Worm (Caenorhabditis elegans): Measurements from ENCODE around the gene ftn-1.

ftn-1 gene

ce11 chrV:7547479-7547878 lies at the start of gene ftn-1:
Gene ftn-1 (minus strand): TSS chrV:7547579.
- TF ChIP-seq elt-1 (tag; optimal IDR thresholded peaks at IDR 0.05), result no peak
- no peak for TF ChIP-seq daf-12 (tag; optimal IDR thresholded peaks at IDR 0.05)
- no peak for TF ChIP-seq tbx-2 (tag; optimal IDR thresholded peaks at IDR 0.05)
- TF ChIP-seq eor-1 (tag; optimal IDR thresholded peaks at IDR 0.05), result no peak
- no peak for TF ChIP-seq pqm-1 (tag; optimal IDR thresholded peaks at IDR 0.05)
- TF ChIP-seq nhr-67 (tag; optimal IDR thresholded peaks at IDR 0.05), result no peak
- TF ChIP-seq fkh-2 (tag; optimal IDR thresholded peaks at IDR 0.05), result no peak
- TF ChIP-seq sea-2 (GFP tag; optimal IDR thresholded peaks at IDR 0.05), result no peak

- TF ChIP-seq snpc-4 (tag; optimal IDR thresholded peaks at IDR 0.05) (peak; percentile 6), tbx-2 (tag; optimal IDR thresholded peaks at IDR 0.05) (no peak), ZK546.5 (tag; optimal IDR thresholded peaks at IDR 0.05) (no peak), lin-39 (tag; optimal IDR thresholded peaks at IDR 0.05) (no peak), pqm-1 (tag; optimal IDR thresholded peaks at IDR 0.05) (no peak), fkh-2 (tag; optimal IDR thresholded peaks at IDR 0.05) (no peak), unc-39 (tag; optimal IDR thresholded peaks at IDR 0.05) (no peak)
Observed at ce11 chrV:7595132-7595531, 47.8 kb upstream of the ftn-1 start.

ce11 chrV:7590454-7590853 lies 43.1 kb upstream of the ftn-1 start, which contains the start of gene C50E3.6:
Gene C50E3.6 (minus strand): TSS chrV:7590554.
- no peak for TF ChIP-seq mml-1 (tag; optimal IDR thresholded peaks at IDR 0.05)
- no peak for TF ChIP-seq nhr-11 (tag; optimal IDR thresholded peaks at IDR 0.05)
- TF ChIP-seq skn-1 (tag; optimal IDR thresholded peaks at IDR 0.05), result no peak
- no peak for TF ChIP-seq unc-39 (tag; optimal IDR thresholded peaks at IDR 0.05)
- no peak for TF ChIP-seq ceh-82 (tag; optimal IDR thresholded peaks at IDR 0.05)
- TF ChIP-seq nhr-237 (tag; optimal IDR thresholded peaks at IDR 0.05), result no peak

ce11 chrV:7587637-7588036 lies 40.3 kb upstream of the ftn-1 start, which contains the start of the genes F19F10.11 and C50E3.5:
Gene F19F10.11 (minus strand): TSS chrV:7587704.
Gene C50E3.5 (plus strand): TSS chrV:7587996.
- peak; percentile 42 for TF ChIP-seq nhr-43 (tag; optimal IDR thresholded peaks at IDR 0.05; ENCODE audit: poor library complexity, severe bottlenecking)
- TF ChIP-seq elt-2 (tag; optimal IDR thresholded peaks at IDR 0.05), result peak; percentile 7
- peak; percentile 43 for TF ChIP-seq nhr-23 (tag; optimal IDR thresholded peaks at IDR 0.05)
- no peak for TF ChIP-seq nhr-77 (tag; optimal IDR thresholded peaks at IDR 0.05)
- TF ChIP-seq snpc-4 (tag; optimal IDR thresholded peaks at IDR 0.05), result peak; percentile 44
- TF ChIP-seq nfya-1 (tag; optimal IDR thresholded peaks at IDR 0.05; ENCODE audit: insufficient read depth), result peak; percentile 70
- peak; percentile 74 for TF ChIP-seq hmg-11 (tag; optimal IDR thresholded peaks at IDR 0.05)
- TF ChIP-seq ztf-11 (tag; optimal IDR thresholded peaks at IDR 0.05), result no peak
- peak; percentile 70 for TF ChIP-seq lin-15B (tag; optimal IDR thresholded peaks at IDR 0.05)
- TF ChIP-seq sea-2 (GFP tag; optimal IDR thresholded peaks at IDR 0.05), result no peak
- peak; percentile 79 for TF ChIP-seq pha-4 (tag; optimal IDR thresholded peaks at IDR 0.05)

- peak; percentile 46 for TF ChIP-seq hmg-11 (tag; optimal IDR thresholded peaks at IDR 0.05)
- peak; percentile 61 for TF ChIP-seq nhr-23 (tag; optimal IDR thresholded peaks at IDR 0.05)
- no peak for TF ChIP-seq daf-12 (tag; optimal IDR thresholded peaks at IDR 0.05)
- TF ChIP-seq ceh-28 (tag; optimal IDR thresholded peaks at IDR 0.05), result peak; percentile 85
- TF ChIP-seq pha-4 (tag; optimal IDR thresholded peaks at IDR 0.05), result peak; percentile 69
- peak; percentile 73 for TF ChIP-seq lin-15B (tag; optimal IDR thresholded peaks at IDR 0.05)
- TF ChIP-seq aly-2 (tag; optimal IDR thresholded peaks at IDR 0.05), result no peak
- TF ChIP-seq fkh-10 (GFP tag; optimal IDR thresholded peaks at IDR 0.05), result no peak
- TF ChIP-seq egl-5 (tag; optimal IDR thresholded peaks at IDR 0.05), result peak; percentile 18
- peak; percentile 32 for TF ChIP-seq nhr-25 (tag; optimal IDR thresholded peaks at IDR 0.05)
- TF ChIP-seq R02D3.7 (tag; optimal IDR thresholded peaks at IDR 0.05), result peak; percentile 31
- no peak for TF ChIP-seq sea-2 (GFP tag; optimal IDR thresholded peaks at IDR 0.05)
- peak; percentile 23 for TF ChIP-seq pqm-1 (tag; optimal IDR thresholded peaks at IDR 0.05)
- TF ChIP-seq nhr-76 (tag; optimal IDR thresholded peaks at IDR 0.05), result no peak
- peak; percentile 61 for TF ChIP-seq nfya-1 (tag; optimal IDR thresholded peaks at IDR 0.05; ENCODE audit: insufficient read depth)
- TF ChIP-seq snpc-4 (tag; optimal IDR thresholded peaks at IDR 0.05), result peak; percentile 45
Observed at ce11 chrV:7580378-7580777, 33.0 kb upstream of the ftn-1 start, which contains the start of gene ets-6. Gene ets-6 (minus strand): TSS chrV:7580546.
